Worm (Caenorhabditis elegans): ENCODE data around the gene pudl-1.

The pudl-1 gene

DNA sequence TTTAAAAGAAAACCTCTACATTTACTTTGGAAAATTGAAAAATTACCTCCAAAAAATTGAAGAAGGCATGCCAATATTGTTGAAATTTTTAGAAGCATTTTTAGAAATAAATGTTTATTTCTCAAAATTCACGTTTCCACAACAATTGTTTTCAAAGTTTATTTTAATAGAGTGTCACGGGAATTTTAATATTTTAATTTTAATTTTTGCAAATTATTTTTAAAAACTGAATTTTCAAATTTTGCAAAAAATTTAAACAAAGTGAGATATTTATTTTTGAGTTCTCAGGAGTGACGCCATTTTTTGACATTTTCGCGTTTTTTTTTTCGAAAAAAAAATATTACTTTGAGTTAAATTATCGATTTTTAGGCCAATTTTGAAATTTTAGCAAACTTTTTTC lies 20.5 kb downstream of the pudl-1 start, which contains the start of gene Y54G2A.49:
Y54G2A.49 (minus strand) TSS at position 101 of the 400 bp plus-strand sequence.
- TF ChIP-seq B0336.3 (GFP tag; IDR thresholded peaks at IDR 0.05) (no peak), akir-1 (GFP tag; optimal IDR thresholded peaks at IDR 0.05) (no peak), ama-1 (optimal IDR thresholded peaks at IDR 0.05) (no peak), ama-1 (GFP tag; optimal IDR thresholded peaks at IDR 0.05) (no peak), Y95B8A.8 (GFP tag; IDR thresholded peaks at IDR 0.05) (no peak), F39B2.1 (GFP tag; IDR thresholded peaks at IDR 0.05) (no peak), repo-1 (tag; optimal IDR thresholded peaks at IDR 0.05) (no peak), efl-1 (GFP tag; optimal IDR thresholded peaks at IDR 0.05) (no peak)

DNA sequence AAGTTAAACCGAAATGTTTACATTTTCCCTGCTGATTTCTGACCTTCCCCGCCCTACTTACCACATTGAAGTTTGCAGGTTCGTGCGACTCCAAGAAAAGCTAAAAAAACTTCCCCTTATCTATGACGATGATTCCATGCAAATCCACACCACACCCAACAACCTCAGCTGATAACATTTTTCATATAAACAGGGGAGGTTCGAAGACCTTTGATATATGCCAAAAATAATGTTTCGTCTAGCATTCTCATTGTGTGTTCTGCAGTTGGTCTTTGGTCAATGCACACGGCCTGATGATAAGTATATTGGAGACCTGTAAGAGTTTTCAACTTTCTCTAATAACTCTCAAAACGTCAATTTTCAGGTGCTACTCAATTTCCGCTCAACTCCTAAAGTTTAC lies 21.5 kb downstream of the pudl-1 start:
- TF ChIP-seq ceh-27 (GFP tag; optimal IDR thresholded peaks at IDR 0.05) (no peak), ceh-40 (GFP tag; IDR thresholded peaks at IDR 0.05) (no peak), B0019.2 (GFP tag; conservative IDR thresholded peaks at IDR 0.05) (no peak), rcor-1 (GFP tag; IDR thresholded peaks at IDR 0.05) (no peak), aptf-2 (GFP tag; conservative IDR thresholded peaks at IDR 0.05) (no peak), ccch-3 (GFP tag; optimal IDR thresholded peaks at IDR 0.05) (no peak), madf-10 (tag; optimal IDR thresholded peaks at IDR 0.05) (no peak), repo-1 (tag; optimal IDR thresholded peaks at IDR 0.05) (no peak), snpc-1.3 (tag; optimal IDR thresholded peaks at IDR 0.05; ENCODE audit: insufficient read depth) (no peak), nhr-80 (tag; optimal IDR thresholded peaks at IDR 0.05) (peak; percentile 67), nhr-90 (tag; optimal IDR thresholded peaks at IDR 0.05) (no peak), nhr-120 (GFP tag; IDR thresholded peaks at IDR 0.05) (no peak), T07F8.4 (tag; optimal IDR thresholded peaks at IDR 0.05) (no peak), C06A6.2 (GFP tag; conservative IDR thresholded peaks at IDR 0.05) (no peak), dox-1 (GFP tag; IDR thresholded peaks at IDR 0.05) (0 out of 2 replicates have a peak, but pooled peaks have one; percentile 13), nfya-1 (tag; optimal IDR thresholded peaks at IDR 0.05; ENCODE audit: borderline replicate concordance, insufficient read depth) (no peak)

DNA sequence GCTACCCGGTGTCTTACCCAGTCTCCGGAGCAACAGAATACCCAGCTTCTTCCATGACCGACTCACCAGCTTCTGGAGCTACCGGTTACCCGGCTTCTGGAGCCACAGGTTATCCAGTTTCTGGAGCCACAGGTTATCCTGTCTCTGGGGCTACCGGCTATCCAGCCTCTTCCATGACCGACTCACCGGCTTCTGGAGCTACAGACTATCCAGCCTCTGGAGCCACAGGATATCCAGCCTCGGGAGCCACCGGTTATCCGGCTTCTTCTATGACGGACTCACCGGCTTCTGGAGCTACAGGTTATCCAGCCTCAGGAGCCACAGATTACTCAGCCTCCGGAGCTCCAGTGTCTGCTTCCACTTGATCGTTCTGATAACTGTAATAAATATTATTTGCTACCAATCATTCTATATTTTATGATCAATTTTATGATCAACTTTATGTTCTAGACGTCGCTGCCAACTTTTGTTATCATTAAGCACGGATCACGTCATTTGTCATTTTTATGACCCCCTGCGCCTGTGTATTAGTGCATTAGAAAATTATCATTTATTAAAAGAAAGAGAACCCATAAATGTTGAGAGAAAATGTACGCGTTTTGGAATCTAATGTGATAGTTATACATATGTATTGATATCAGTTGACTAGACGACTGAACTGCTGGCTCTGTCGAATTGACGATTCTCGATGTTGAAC lies 22.5 kb downstream of the pudl-1 start:
- no peak for TF ChIP-seq lsl-1 (GFP tag; optimal IDR thresholded peaks at IDR 0.05)
- no peak for TF ChIP-seq lin-26 (GFP tag; IDR thresholded peaks at IDR 0.05)
- TF ChIP-seq ceh-91 (GFP tag; IDR thresholded peaks at IDR 0.05), result no peak
- no peak for TF ChIP-seq attf-3 (GFP tag; conservative IDR thresholded peaks at IDR 0.05)
- TF ChIP-seq sea-2 (GFP tag; IDR thresholded peaks at IDR 0.05), result no peak
- no peak for TF ChIP-seq hlh-26 (GFP tag; conservative IDR thresholded peaks at IDR 0.05)
- no peak for TF ChIP-seq dpff-1 (tag; optimal IDR thresholded peaks at IDR 0.05)
- TF ChIP-seq ztf-25 (GFP tag; IDR thresholded peaks at IDR 0.05), result no peak
- TF ChIP-seq snpc-1.3 (tag; optimal IDR thresholded peaks at IDR 0.05; ENCODE audit: insufficient read depth), result no peak
- no peak for TF ChIP-seq ceh-100 (GFP tag; IDR thresholded peaks at IDR 0.05)
- no peak for TF ChIP-seq mes-4 (tag; optimal IDR thresholded peaks at IDR 0.05)
- TF ChIP-seq Y56A3A.18 (GFP tag; IDR thresholded peaks at IDR 0.05), result no peak
- peak; percentile 2 for TF ChIP-seq atf-7 (tag; optimal IDR thresholded peaks at IDR 0.05)
- TF ChIP-seq F37B4.10 (GFP tag; IDR thresholded peaks at IDR 0.05), result no peak
- peak; percentile 28; the same call in 1 of the 2 replicates for TF ChIP-seq egrh-3 (GFP tag; IDR thresholded peaks at IDR 0.05)
- no peak for TF ChIP-seq F57A8.1 (GFP tag; optimal IDR thresholded peaks at IDR 0.05)
- peak; percentile 79 for TF ChIP-seq nhr-80 (tag; optimal IDR thresholded peaks at IDR 0.05)
- TF ChIP-seq lin-40 (tag; optimal IDR thresholded peaks at IDR 0.05), result no peak
- TF ChIP-seq dpl-1 (GFP tag; optimal IDR thresholded peaks at IDR 0.05), result no peak
- TF ChIP-seq tbp1 (GFP tag; optimal IDR thresholded peaks at IDR 0.05), result no peak
- TF ChIP-seq xnd-1 (tag; optimal IDR thresholded peaks at IDR 0.05), result no peak
- TF ChIP-seq sdz-38 (tag; optimal IDR thresholded peaks at IDR 0.05), result no peak
- peak; percentile 16 for TF ChIP-seq unc-62 (GFP tag; optimal IDR thresholded peaks at IDR 0.05)
- TF ChIP-seq snpc-1.1 (tag; optimal IDR thresholded peaks at IDR 0.05; ENCODE audit: insufficient read depth), result no peak
- no peak for TF ChIP-seq efl-1 (GFP tag; optimal IDR thresholded peaks at IDR 0.05)
- no peak for TF ChIP-seq Y53F4B.3 (GFP tag; IDR thresholded peaks at IDR 0.05)
- TF ChIP-seq nhr-27 (tag; optimal IDR thresholded peaks at IDR 0.05), result no peak
